Fruit fly (Drosophila melanogaster) whole organism, adult: Measurements from ENCODE around the gene CG7695.

ENCODE experiments used
- CG11617 ChIP-seq: fragments of 200-800 bp; sonication (Bioruptor generic); optimal IDR thresholded peaks from 2 replicates; lab custom pipeline; 2017; ENCODE audit warnings: mild to moderate bottlenecking, missing biosample characterization, missing genetic modification reagents, missing genetic modification characterization
- CG12768 ChIP-seq: fragments of 200-800 bp; sonication (Bioruptor generic); optimal IDR thresholded peaks from 2 replicates; lab custom pipeline; 2017; ENCODE audit warnings: missing biosample characterization, missing genetic modification characterization, mild to moderate bottlenecking, moderate library complexity, missing genetic modification reagents
- CG14711 ChIP-seq: fragments of 200-800 bp; sonication (Bioruptor generic); optimal IDR thresholded peaks from 2 replicates; lab custom pipeline; 2018; ENCODE audit warnings: missing biosample characterization, mild to moderate bottlenecking, missing genetic modification characterization, moderate library complexity
- CG1620 ChIP-seq: fragments of 200-800 bp; sonication (Bioruptor generic); optimal IDR thresholded peaks from 2 replicates; lab custom pipeline; 2016; ENCODE audit warnings: missing biosample characterization, missing genetic modification characterization
- CG33017 ChIP-seq: fragments of 200-800 bp; sonication (Bioruptor generic); optimal IDR thresholded peaks from 2 replicates; lab custom pipeline; 2018; ENCODE audit warnings: missing biosample characterization, mild to moderate bottlenecking, missing genetic modification characterization, moderate library complexity
- CG5204 ChIP-seq: fragments of 200-800 bp; sonication (Bioruptor generic); optimal IDR thresholded peaks from 2 replicates; lab custom pipeline; 2016; ENCODE audit warnings: missing biosample characterization, missing genetic modification characterization
- CG7045 ChIP-seq: fragments of 200-800 bp; sonication (Bioruptor generic); optimal IDR thresholded peaks from 2 replicates; lab custom pipeline; 2017; ENCODE audit warnings: missing biosample characterization, mild to moderate bottlenecking, missing genetic modification characterization
- CG7101 ChIP-seq: fragments of 200-800 bp; sonication (Bioruptor generic); optimal IDR thresholded peaks from 2 replicates; lab custom pipeline; 2018; ENCODE audit warnings: missing biosample characterization, mild to moderate bottlenecking, missing genetic modification characterization, moderate library complexity
- Clk ChIP-seq: fragments of 200-800 bp; sonication (Bioruptor generic); optimal IDR thresholded peaks from 2 replicates; lab custom pipeline; 2017; ENCODE audit warnings: missing biosample characterization, missing genetic modification characterization
- Crg-1 ChIP-seq: fragments of 200-800 bp; sonication (Bioruptor generic); optimal IDR thresholded peaks from 2 replicates; lab custom pipeline; 2016; ENCODE audit warnings: missing biosample characterization, missing genetic modification characterization
- Hr96 ChIP-seq: fragments of 200-800 bp; sonication (Bioruptor generic); optimal IDR thresholded peaks from 2 replicates; lab custom pipeline; 2016; ENCODE audit warnings: missing biosample characterization, missing genetic modification characterization
- Mnt ChIP-seq: fragments of 200-800 bp; sonication (Bioruptor generic); optimal IDR thresholded peaks from 2 replicates; lab custom pipeline; 2016; ENCODE audit warnings: missing biosample characterization, mild to moderate bottlenecking, missing genetic modification characterization
- bab1 ChIP-seq: fragments of 200-800 bp; sonication (Bioruptor generic); optimal IDR thresholded peaks from 3 replicates; lab custom pipeline; 2019; ENCODE audit warnings: missing biosample characterization, mild to moderate bottlenecking, missing genetic modification characterization, moderate library complexity
- cic ChIP-seq: fragments of 200-800 bp; sonication (Bioruptor generic); optimal IDR thresholded peaks from 2 replicates; lab custom pipeline; 2017; ENCODE audit warnings: missing biosample characterization, mild to moderate bottlenecking, missing genetic modification characterization, moderate library complexity
- cnc ChIP-seq, 2 experiments: fragments of >200 bp; optimal IDR thresholded peaks; 2 replicates each; lab custom pipeline; 2017
- kay ChIP-seq: fragments of 200-800 bp; sonication (Bioruptor generic); peaks from one replicate; lab custom pipeline; 2016; ENCODE audit warnings: missing biosample characterization, missing genetic modification characterization, borderline replicate concordance
- ovo ChIP-seq: fragments of 200-800 bp; sonication (Bioruptor generic); optimal IDR thresholded peaks from 2 replicates; lab custom pipeline; 2016; ENCODE audit warnings: missing biosample characterization, missing genetic modification characterization
- pad ChIP-seq: fragments of 200-800 bp; sonication (Bioruptor generic); optimal IDR thresholded peaks from 3 replicates; lab custom pipeline; 2017; ENCODE audit warnings: missing biosample characterization, missing genetic modification characterization, mild to moderate bottlenecking, moderate library complexity, missing genetic modification reagents
- tj ChIP-seq: fragments of 200-800 bp; sonication (Bioruptor generic); optimal IDR thresholded peaks from 3 replicates; lab custom pipeline; 2017; ENCODE audit warnings: missing biosample characterization, mild to moderate bottlenecking, missing genetic modification characterization, moderate library complexity
- toe ChIP-seq: fragments of 200-800 bp; sonication (Bioruptor generic); optimal IDR thresholded peaks from 2 replicates; lab custom pipeline; 2016; ENCODE audit warnings: missing biosample characterization, missing genetic modification characterization

CG7695 gene

dm6 chr3R:18619451-18619942 lies 2.2 kb upstream of the CG7695 start:
- TF ChIP-seq CG12768 (GFP tag; lab: Kevin White, UChicago) (no peak), CG11617 (GFP tag; lab: Kevin White, UChicago) (no peak), tj (GFP tag; lab: Kevin White, UChicago) (no peak), CG1620 (GFP tag; lab: Kevin White, UChicago) (no peak), CG33017 (tag; lab: Kevin White, UChicago) (no peak), kay (no peak), CG7045 (GFP tag; lab: Kevin White, UChicago) (no peak), Crg-1 (GFP tag; lab: Kevin White, UChicago) (no peak)

dm6 chr3R:18616007-18616406 lies 1.3 kb downstream of the CG7695 start:
- TF ChIP-seq CG33017 (tag; lab: Kevin White, UChicago), result no peak
- no peak for TF ChIP-seq kay
- no peak for TF ChIP-seq CG7101 (tag; lab: Kevin White, UChicago)
- TF ChIP-seq ovo (GFP tag; lab: Kevin White, UChicago), result no peak
- no peak for TF ChIP-seq cnc (optimal IDR thresholded peaks at IDR 0.05; lab: Kevin White, UChicago)
- TF ChIP-seq Mnt (GFP tag; lab: Kevin White, UChicago), result no peak
- no peak for TF ChIP-seq tj (GFP tag; lab: Kevin White, UChicago)
- TF ChIP-seq CG5204 (GFP tag; lab: Kevin White, UChicago), result no peak
- TF ChIP-seq toe (GFP tag; lab: Kevin White, UChicago), result no peak
- no peak for TF ChIP-seq pad
- TF ChIP-seq CG1620 (GFP tag; lab: Kevin White, UChicago), result no peak
- TF ChIP-seq CG12768 (GFP tag; lab: Kevin White, UChicago), result no peak
- no peak for TF ChIP-seq Crg-1 (GFP tag; lab: Kevin White, UChicago)

dm6 chr3R:18598391-18598790 lies 18.9 kb downstream of the CG7695 start, which contains the start of gene Tssk:
Gene Tssk (plus strand): TSS chr3R:18598691.
- TF ChIP-seq tj (GFP tag; lab: Kevin White, UChicago) (no peak), pad (no peak), Mnt (GFP tag; lab: Kevin White, UChicago) (no peak), CG33017 (tag; lab: Kevin White, UChicago) (no peak), cic (GFP tag; lab: Kevin White, UChicago) (no peak), toe (GFP tag; lab: Kevin White, UChicago) (no peak), Crg-1 (GFP tag; lab: Kevin White, UChicago) (no peak), CG1620 (GFP tag; lab: Kevin White, UChicago) (no peak), CG14711 (no peak), bab1 (no peak), CG12768 (GFP tag; lab: Kevin White, UChicago) (no peak), Hr96 (GFP tag; lab: Kevin White, UChicago) (no peak), cnc (optimal IDR thresholded peaks at IDR 0.05; lab: Kevin White, UChicago) (no peak), CG7045 (GFP tag; lab: Kevin White, UChicago) (no peak), ovo (GFP tag; lab: Kevin White, UChicago) (no peak)

- no peak for TF ChIP-seq Crg-1 (GFP tag; lab: Kevin White, UChicago)
- no peak for TF ChIP-seq CG14711
- no peak for TF ChIP-seq CG7101 (tag; lab: Kevin White, UChicago)
- peak; percentile 3 for TF ChIP-seq pad
- peak; percentile 18 for TF ChIP-seq ovo (GFP tag; lab: Kevin White, UChicago)
- TF ChIP-seq Mnt (GFP tag; lab: Kevin White, UChicago), result no peak
- no peak for TF ChIP-seq CG5204 (GFP tag; lab: Kevin White, UChicago)
- TF ChIP-seq kay, result no peak
- no peak for TF ChIP-seq CG7045 (GFP tag; lab: Kevin White, UChicago)
Measured at dm6 chr3R:18590754-18591153, 26.6 kb downstream of the CG7695 start, which contains the start of gene qin. Gene qin (plus strand): TSS chr3R:18591027.

- peak; percentile 28 for TF ChIP-seq bab1
- no peak for TF ChIP-seq cic (GFP tag; lab: Kevin White, UChicago)
- TF ChIP-seq Hr96 (GFP tag; lab: Kevin White, UChicago), result no peak
- no peak for TF ChIP-seq CG5204 (GFP tag; lab: Kevin White, UChicago)
- no peak for TF ChIP-seq CG1620 (GFP tag; lab: Kevin White, UChicago)
- TF ChIP-seq tj (GFP tag; lab: Kevin White, UChicago), result no peak
- no peak for TF ChIP-seq toe (GFP tag; lab: Kevin White, UChicago)
- peak; percentile 31 for TF ChIP-seq CG7101 (tag; lab: Kevin White, UChicago)
- TF ChIP-seq Clk, result no peak
- TF ChIP-seq Crg-1 (GFP tag; lab: Kevin White, UChicago), result no peak
- no peak for TF ChIP-seq pad
- no peak for TF ChIP-seq CG14711
- TF ChIP-seq kay, result peak; percentile 79
- peak; percentile 2 for TF ChIP-seq CG7045 (GFP tag; lab: Kevin White, UChicago)
- TF ChIP-seq Mnt (GFP tag; lab: Kevin White, UChicago), result peak; percentile 47
- TF ChIP-seq cnc (optimal IDR thresholded peaks at IDR 0.05; lab: Kevin White, UChicago), result no peak
- TF ChIP-seq ovo (GFP tag; lab: Kevin White, UChicago), result no peak
- peak; percentile 35 for TF ChIP-seq CG33017 (tag; lab: Kevin White, UChicago)
- TF ChIP-seq CG11617 (GFP tag; lab: Kevin White, UChicago), result peak; percentile 25
- no peak for TF ChIP-seq CG12768 (GFP tag; lab: Kevin White, UChicago)
Measured at dm6 chr3R:18585259-18585858, 32.0 kb downstream of the CG7695 start.

- no peak for TF ChIP-seq tj (GFP tag; lab: Kevin White, UChicago)
- TF ChIP-seq CG5204 (GFP tag; lab: Kevin White, UChicago), result no peak
- TF ChIP-seq CG12768 (GFP tag; lab: Kevin White, UChicago), result no peak
- no peak for TF ChIP-seq CG7045 (GFP tag; lab: Kevin White, UChicago)
- no peak for TF ChIP-seq ovo (GFP tag; lab: Kevin White, UChicago)
- TF ChIP-seq CG1620 (GFP tag; lab: Kevin White, UChicago), result no peak
- no peak for TF ChIP-seq pad
- TF ChIP-seq cnc (optimal IDR thresholded peaks at IDR 0.05; lab: Kevin White, UChicago), result no peak
- no peak for TF ChIP-seq kay
- no peak for TF ChIP-seq cic (GFP tag; lab: Kevin White, UChicago)
- no peak for TF ChIP-seq CG14711
- no peak for TF ChIP-seq toe (GFP tag; lab: Kevin White, UChicago)
- TF ChIP-seq Mnt (GFP tag; lab: Kevin White, UChicago), result no peak
Measured at dm6 chr3R:18584546-18584935, 32.8 kb downstream of the CG7695 start.
